Worm (Caenorhabditis elegans): Measurements from ENCODE around the gene F02A9.1.
A peak's percentile ranks its signal among the peaks of the same experiment; 100 is the strongest.

F02A9.1 gene

ce11 chrIII:9051119-9051597 lies 26.4 kb downstream of the F02A9.1 start (continued):
- peak; percentile 43; the same call in 1 of the 2 replicates for TF ChIP-seq madf-6 (GFP tag; IDR thresholded peaks at IDR 0.05)
- peak; percentile 75 for TF ChIP-seq atf-7 (tag; optimal IDR thresholded peaks at IDR 0.05)
- TF ChIP-seq unc-62 (GFP tag; optimal IDR thresholded peaks at IDR 0.05) = peak; percentile 61
- no peak for TF ChIP-seq B0035.1 (tag; optimal IDR thresholded peaks at IDR 0.05)

DNA sequence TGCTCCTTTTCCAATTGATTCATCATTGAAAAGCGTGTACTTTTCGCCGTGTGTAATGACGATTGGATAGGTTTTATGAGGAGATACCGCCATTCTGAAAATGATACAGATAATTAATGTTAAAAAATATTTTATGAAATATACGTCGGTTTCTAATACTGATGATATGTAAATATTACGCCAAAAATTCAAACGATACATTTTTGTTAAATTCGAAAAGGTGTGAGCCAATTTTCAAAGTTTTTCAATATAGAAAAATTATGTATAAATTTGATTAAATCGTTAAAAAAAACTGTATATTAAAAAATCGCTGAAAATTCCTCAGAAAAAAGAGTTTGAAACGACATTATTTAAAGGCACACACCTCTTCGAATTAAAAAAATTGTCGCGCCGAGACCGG lies 27.0 kb downstream of the F02A9.1 start, which contains the start of gene ikke-1:
TSS of gene ikke-1 (minus strand) at position 101 of the 400 bp plus-strand sequence.
- no peak for TF ChIP-seq dox-1 (GFP tag; IDR thresholded peaks at IDR 0.05)
- TF ChIP-seq Y67H2A.10 (GFP tag; conservative IDR thresholded peaks at IDR 0.05) = no peak
- TF ChIP-seq zfh-2 (GFP tag; conservative IDR thresholded peaks at IDR 0.05) = no peak
- 0 out of 2 replicates have a peak, but pooled peaks have one; percentile 6 for TF ChIP-seq hsf-1 (GFP tag; IDR thresholded peaks at IDR 0.05)
- no peak for TF ChIP-seq madf-6 (GFP tag; IDR thresholded peaks at IDR 0.05)
- no peak for TF ChIP-seq rec-8 (tag; optimal IDR thresholded peaks at IDR 0.05)
- TF ChIP-seq F57C9.4 (tag; optimal IDR thresholded peaks at IDR 0.05) = no peak

DNA sequence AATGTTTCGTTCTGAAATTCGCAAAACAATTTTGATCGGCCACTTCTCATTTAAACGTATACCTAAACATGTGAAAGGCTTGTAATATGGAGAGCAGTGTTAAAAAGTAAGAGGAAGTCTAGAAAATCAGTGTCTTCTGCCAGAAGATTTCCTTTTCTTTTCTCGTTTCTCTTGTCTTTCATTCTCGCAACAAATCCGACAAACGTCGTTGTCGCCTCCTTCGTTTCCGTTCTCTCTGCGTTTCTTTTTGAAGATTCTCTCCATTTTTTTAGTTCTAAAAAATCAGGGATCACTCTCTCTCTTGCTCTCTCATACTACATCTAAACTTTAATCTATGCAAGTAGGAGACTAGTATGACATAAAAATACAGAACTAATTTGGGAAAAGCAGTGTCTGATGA lies 30.3 kb downstream of the F02A9.1 start:
- no peak for TF ChIP-seq B0019.2 (GFP tag; conservative IDR thresholded peaks at IDR 0.05)
- no peak for TF ChIP-seq lin-54 (GFP tag; optimal IDR thresholded peaks at IDR 0.05)
- no peak for TF ChIP-seq B0261.1 (tag; optimal IDR thresholded peaks at IDR 0.05)
- TF ChIP-seq akir-1 (GFP tag; optimal IDR thresholded peaks at IDR 0.05) = no peak
- TF ChIP-seq ama-1 (optimal IDR thresholded peaks at IDR 0.05) = no peak
- no peak for TF ChIP-seq ama-1 (GFP tag; optimal IDR thresholded peaks at IDR 0.05)
- TF ChIP-seq lir-1 (GFP tag; conservative IDR thresholded peaks at IDR 0.05) = no peak
- TF ChIP-seq xnd-1 (tag; optimal IDR thresholded peaks at IDR 0.05) = no peak

ce11 chrIII:9045838-9046237 lies 31.8 kb downstream of the F02A9.1 start, which contains the start of gene R107.2:
R107.2 (minus strand) TSS chrIII:9045938.
- TF ChIP-seq attf-5 (GFP tag; optimal IDR thresholded peaks at IDR 0.05) = peak; percentile 8
- no peak for TF ChIP-seq fkh-3 (tag; optimal IDR thresholded peaks at IDR 0.05)
- no peak for TF ChIP-seq D2030.7 (GFP tag; IDR thresholded peaks at IDR 0.05)
- no peak for TF ChIP-seq rpc-1 (optimal IDR thresholded peaks at IDR 0.05)
- TF ChIP-seq rpc-1 (tag; optimal IDR thresholded peaks at IDR 0.05) = no peak
- TF ChIP-seq lin-54 (GFP tag; optimal IDR thresholded peaks at IDR 0.05) = no peak
- TF ChIP-seq gei-17 (GFP tag; optimal IDR thresholded peaks at IDR 0.05) = no peak
- TF ChIP-seq C17E4.6 (GFP tag; IDR thresholded peaks at IDR 0.05) = no peak
- TF ChIP-seq nhr-179 (tag; optimal IDR thresholded peaks at IDR 0.05) = no peak
- no peak for TF ChIP-seq B0035.1 (tag; optimal IDR thresholded peaks at IDR 0.05)
- TF ChIP-seq F39B2.1 (GFP tag; IDR thresholded peaks at IDR 0.05) = no peak
- no peak for TF ChIP-seq C06A6.2 (GFP tag; conservative IDR thresholded peaks at IDR 0.05)
- TF ChIP-seq madf-6 (GFP tag; IDR thresholded peaks at IDR 0.05) = no peak
- peak; percentile 29 for TF ChIP-seq nhr-80 (tag; optimal IDR thresholded peaks at IDR 0.05)
- no peak for TF ChIP-seq ets-4 (GFP tag; optimal IDR thresholded peaks at IDR 0.05)
- no peak for TF ChIP-seq B0261.1 (tag; optimal IDR thresholded peaks at IDR 0.05)
- TF ChIP-seq rec-8 (tag; optimal IDR thresholded peaks at IDR 0.05) = no peak
- TF ChIP-seq nfya-2 (GFP tag; IDR thresholded peaks at IDR 0.05) = no peak

DNA sequence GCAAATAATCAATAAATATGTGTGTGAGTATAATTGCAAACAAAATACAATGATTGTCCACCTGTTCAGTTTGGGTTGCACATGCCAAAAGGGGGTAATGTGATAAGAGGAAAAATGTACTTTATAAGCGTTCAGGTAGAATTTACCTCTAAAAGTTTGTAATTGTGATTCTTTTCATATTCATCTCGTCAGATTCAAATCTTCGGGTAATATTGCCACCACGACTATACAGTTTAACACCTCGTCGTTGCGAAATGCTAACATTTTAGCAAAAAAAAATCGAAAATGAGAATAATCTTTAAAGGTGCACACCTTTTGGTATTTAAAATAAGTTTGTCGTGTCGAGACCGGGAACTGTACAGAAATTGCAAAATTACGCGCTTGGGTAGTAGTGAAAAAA lies 34.4 kb downstream of the F02A9.1 start, which contains the start of gene nac-2:
TSS of gene nac-2 (minus strand) at position 101 of the 400 bp plus-strand sequence.
- TF ChIP-seq aptf-2 (GFP tag; conservative IDR thresholded peaks at IDR 0.05) = no peak
- no peak for TF ChIP-seq B0261.1 (tag; optimal IDR thresholded peaks at IDR 0.05)
- TF ChIP-seq Y53G8AR.9 (GFP tag; conservative IDR thresholded peaks at IDR 0.05) = no peak
